Fruit fly (Drosophila melanogaster): ENCODE measurements around the gene brm.

brm gene

dm6 chr3L:16025020-16025680 lies 42.5 kb upstream of the brm start:
- TF ChIP-seq Vsx2 (GFP tag; optimal IDR thresholded peaks at IDR 0.05; ENCODE audit: partially characterized antibody) (no peak), rgr (GFP tag; optimal IDR thresholded peaks at IDR 0.05) (no peak), Hnf4 (GFP tag; optimal IDR thresholded peaks at IDR 0.05) (no peak), Mio (GFP tag; optimal IDR thresholded peaks at IDR 0.05) (no peak), HLH106 (tag; optimal IDR thresholded peaks at IDR 0.05) (no peak), dl (GFP tag; optimal IDR thresholded peaks at IDR 0.05; ENCODE audit: insufficient read depth in 1 of 2, partially characterized antibody in 2 of 2) (no peak)

- TF ChIP-seq tai (GFP tag; optimal IDR thresholded peaks at IDR 0.05) (peak; percentile 41), jim (GFP tag; optimal IDR thresholded peaks at IDR 0.05) (no peak), fru (GFP tag; optimal IDR thresholded peaks at IDR 0.05) (peak; percentile 72), dmrt93B (GFP tag; optimal IDR thresholded peaks at IDR 0.05) (peak; percentile 59), dl (GFP tag; optimal IDR thresholded peaks at IDR 0.05; ENCODE audit: insufficient read depth in 1 of 2, partially characterized antibody in 2 of 2) (no peak), Hnf4 (GFP tag; optimal IDR thresholded peaks at IDR 0.05) (peak; percentile 27), pan (optimal IDR thresholded peaks at IDR 0.05) (no peak), Dfd (GFP tag; optimal IDR thresholded peaks at IDR 0.05) (peak; percentile 11), sage (GFP tag; optimal IDR thresholded peaks at IDR 0.05) (no peak), psq (GFP tag; optimal IDR thresholded peaks at IDR 0.05) (peak; percentile 69), HLH106 (tag; optimal IDR thresholded peaks at IDR 0.05) (peak; percentile 61), OdsH (GFP tag; optimal IDR thresholded peaks at IDR 0.05) (peak; percentile 62), rgr (GFP tag; optimal IDR thresholded peaks at IDR 0.05) (peak; percentile 38), woc (GFP tag; optimal IDR thresholded peaks at IDR 0.05) (peak; percentile 71), foxo (GFP tag; optimal IDR thresholded peaks at IDR 0.05) (peak in 1 of 2 experiments; percentile 69), Hr83 (GFP tag; optimal IDR thresholded peaks at IDR 0.05; ENCODE audit: poor library complexity, severe bottlenecking) (no peak), Vsx2 (GFP tag; optimal IDR thresholded peaks at IDR 0.05; ENCODE audit: partially characterized antibody) (no peak), h (GFP tag; optimal IDR thresholded peaks at IDR 0.05) (peak; percentile 65), ey (GFP tag; optimal IDR thresholded peaks at IDR 0.05) (peak; percentile 66), Sp1 (GFP tag; optimal IDR thresholded peaks at IDR 0.05) (peak; percentile 70), br (GFP tag; optimal IDR thresholded peaks at IDR 0.05) (peak; percentile 62), CG9705 (GFP tag; optimal IDR thresholded peaks at IDR 0.05) (peak; percentile 47), CG32264 (GFP tag; optimal IDR thresholded peaks at IDR 0.05) (peak; percentile 6)
These were observed 41.8 kb upstream of the brm start for dm6 chr3L:16024276-16025019.

DNA sequence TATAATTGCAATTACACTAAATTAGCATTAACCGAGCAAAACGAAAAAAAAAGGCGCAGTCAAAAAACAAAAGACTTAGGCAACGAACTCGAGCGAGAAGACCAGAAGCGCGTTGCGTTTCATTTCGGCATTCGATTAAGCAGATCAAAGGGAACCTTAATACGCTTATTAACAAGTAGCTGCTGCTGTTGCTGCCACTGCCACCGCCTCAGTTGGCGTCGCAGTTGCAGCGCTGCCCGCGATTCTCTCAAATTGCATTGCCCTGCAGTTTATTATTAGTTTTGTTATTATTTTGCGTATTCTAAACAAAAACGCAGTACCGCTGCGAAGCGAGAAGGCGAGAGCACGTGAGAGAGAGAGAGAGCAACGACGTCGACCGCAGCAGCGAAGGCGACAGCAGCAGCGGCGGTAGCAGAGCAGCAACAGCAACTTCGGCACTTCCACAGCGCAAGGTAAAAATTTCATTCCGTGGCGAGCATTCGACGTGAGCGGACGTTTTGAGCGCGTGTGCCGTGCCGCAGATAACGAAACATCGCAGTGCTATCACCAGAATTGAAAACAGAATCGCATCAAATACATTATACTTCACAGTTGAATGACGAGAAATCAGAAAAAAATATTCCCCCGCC lies 40.5 kb upstream of the brm start, which contains the start of gene Notum:
TSS of gene Notum (plus strand) at position 461 of the 629 bp plus-strand sequence.
- TF ChIP-seq psq (GFP tag; optimal IDR thresholded peaks at IDR 0.05) (peak; percentile 32), fru (GFP tag; optimal IDR thresholded peaks at IDR 0.05) (no peak)

dm6 chr3L:16021064-16021683 lies 38.5 kb upstream of the brm start:
- no peak for TF ChIP-seq sage (GFP tag; optimal IDR thresholded peaks at IDR 0.05)
- TF ChIP-seq foxo (GFP tag; optimal IDR thresholded peaks at IDR 0.05) = peak in 1 of 2 experiments; percentile 51
- TF ChIP-seq fru (GFP tag; optimal IDR thresholded peaks at IDR 0.05) = peak; percentile 38
- TF ChIP-seq CG32264 (GFP tag; optimal IDR thresholded peaks at IDR 0.05) = no peak
- TF ChIP-seq h (GFP tag; optimal IDR thresholded peaks at IDR 0.05) = peak; percentile 57
- no peak for TF ChIP-seq sv (GFP tag; optimal IDR thresholded peaks at IDR 0.05)
- peak; percentile 19 for TF ChIP-seq ey (GFP tag; optimal IDR thresholded peaks at IDR 0.05)
- no peak for TF ChIP-seq dmrt93B (GFP tag; optimal IDR thresholded peaks at IDR 0.05)
- TF ChIP-seq Sp1 (GFP tag; optimal IDR thresholded peaks at IDR 0.05) = peak; percentile 2
- peak; percentile 36 for TF ChIP-seq HLH106 (tag; optimal IDR thresholded peaks at IDR 0.05)
- peak; percentile 25 for TF ChIP-seq rgr (GFP tag; optimal IDR thresholded peaks at IDR 0.05)
- TF ChIP-seq OdsH (GFP tag; optimal IDR thresholded peaks at IDR 0.05) = peak; percentile 26
- no peak for TF ChIP-seq Myc (optimal IDR thresholded peaks at IDR 0.05)
- peak; percentile 22 for TF ChIP-seq woc (GFP tag; optimal IDR thresholded peaks at IDR 0.05)
- TF ChIP-seq br (GFP tag; optimal IDR thresholded peaks at IDR 0.05) = peak; percentile 21
